Fruit fly (Drosophila melanogaster) whole organism, embryonic: ENCODE data around the gene CG33631.

ENCODE experiments used
- Atf6 ChIP-seq: fragments of 200-800 bp; sonication (Bioruptor generic); IDR thresholded peaks from 2 replicates; pipeline ENCODE4 v1.3.6; 2022; ENCODE audit warnings: missing biosample characterization, missing genetic modification characterization
- BEAF-32 ChIP-seq: fragments of 200-800 bp; sonication (Bioruptor generic); optimal IDR thresholded peaks from 3 replicates; lab custom pipeline; 2017; ENCODE audit warnings: missing biosample characterization, missing genetic modification characterization, mild to moderate bottlenecking, moderate library complexity, missing genetic modification reagents
- BtbVII ChIP-seq: fragments of 200-800 bp; sonication (Bioruptor generic); optimal IDR thresholded peaks from 3 replicates; lab custom pipeline; 2017; ENCODE audit warnings: missing biosample characterization, mild to moderate bottlenecking, missing genetic modification characterization
- C15 ChIP-seq: fragments of 200-800 bp; sonication (Bioruptor generic); IDR thresholded peaks from 3 replicates; pipeline ENCODE4 v1.3.6; 2022; ENCODE audit warnings: missing biosample characterization, missing genetic modification characterization
- CG10431 ChIP-seq: fragments of 200-800 bp; sonication (Bioruptor generic); optimal IDR thresholded peaks from 3 replicates; lab custom pipeline; 2018; ENCODE audit warnings: missing biosample characterization, mild to moderate bottlenecking, missing genetic modification characterization
- CG11093 ChIP-seq: fragments of 200-800 bp; sonication (Bioruptor generic); IDR thresholded peaks from 3 replicates; pipeline ENCODE4 v1.3.6; 2022; ENCODE audit warnings: missing biosample characterization, missing genetic modification characterization
- CG12071 ChIP-seq: fragments of 200-800 bp; sonication (Bioruptor generic); optimal IDR thresholded peaks from 3 replicates; lab custom pipeline; 2018; ENCODE audit warnings: missing biosample characterization, mild to moderate bottlenecking, missing genetic modification characterization
- CG15269 ChIP-seq: fragments of 200-800 bp; sonication (Bioruptor generic); optimal IDR thresholded peaks from 2 replicates; lab custom pipeline; 2018; ENCODE audit warnings: missing biosample characterization, mild to moderate bottlenecking, missing genetic modification characterization, moderate library complexity
- CG1529 ChIP-seq: fragments of 200-800 bp; sonication (Bioruptor generic); optimal IDR thresholded peaks from 3 replicates; lab custom pipeline; 2018; ENCODE audit warnings: missing biosample characterization, missing genetic modification characterization
- CG18599 ChIP-seq: fragments of 200-800 bp; sonication (Bioruptor generic); optimal IDR thresholded peaks from 3 replicates; lab custom pipeline; 2017; ENCODE audit warnings: missing biosample characterization, missing genetic modification characterization, mild to moderate bottlenecking, moderate library complexity, missing genetic modification reagents
- CG18619 ChIP-seq: fragments of 200-800 bp; sonication (Bioruptor generic); optimal IDR thresholded peaks from 3 replicates; lab custom pipeline; 2017; ENCODE audit warnings: missing biosample characterization, mild to moderate bottlenecking, missing genetic modification characterization
- CG3163 ChIP-seq: fragments of 200-800 bp; sonication (Bioruptor generic); optimal IDR thresholded peaks from 3 replicates; lab custom pipeline; 2016; ENCODE audit warnings: missing biosample characterization, missing genetic modification characterization
- CG32772 ChIP-seq: fragments of 200-800 bp; sonication (Bioruptor generic); IDR thresholded peaks from 2 replicates; pipeline ENCODE4 v1.3.6; 2022; ENCODE audit warnings: missing biosample characterization, missing genetic modification characterization
- CG33557 ChIP-seq: fragments of 200-800 bp; sonication (Bioruptor generic); optimal IDR thresholded peaks from 2 replicates; lab custom pipeline; 2019; ENCODE audit warnings: missing biosample characterization, mild to moderate bottlenecking, missing genetic modification characterization, moderate library complexity
- CG3726 ChIP-seq: fragments of 200-800 bp; sonication (Bioruptor generic); IDR thresholded peaks from 3 replicates; pipeline ENCODE4, ENCODE4 v1.3.6; 2022; ENCODE audit warnings: missing biosample characterization, missing genetic modification characterization
- CG3838 ChIP-seq: fragments of 200-800 bp; sonication (Bioruptor generic); optimal IDR thresholded peaks from 3 replicates; lab custom pipeline; 2016; ENCODE audit warnings: missing biosample characterization, missing genetic modification characterization
- CG42726 ChIP-seq: fragments of 200-800 bp; sonication (Bioruptor generic); IDR thresholded peaks from 2 replicates; pipeline ENCODE4 v1.3.6; 2022; ENCODE audit warnings: missing biosample characterization, missing genetic modification characterization; ENCODE audit not compliant: partially characterized antibody
- CG4282 ChIP-seq: fragments of 200-800 bp; sonication (Bioruptor generic); optimal IDR thresholded peaks from 2 replicates; lab custom pipeline; 2016; ENCODE audit warnings: missing biosample characterization, missing genetic modification characterization
- CG4328 ChIP-seq: fragments of 200-800 bp; sonication (Bioruptor generic); optimal IDR thresholded peaks from 3 replicates; lab custom pipeline; 2017; ENCODE audit warnings: missing biosample characterization, missing genetic modification reagents, missing genetic modification characterization
- CG4360 ChIP-seq: fragments of 200-800 bp; sonication (Bioruptor generic); IDR thresholded peaks from 2 replicates; pipeline ENCODE4 v1.3.6; 2022; ENCODE audit warnings: missing biosample characterization, missing genetic modification characterization
- CG4730 ChIP-seq: fragments of 200-800 bp; sonication (Bioruptor generic); IDR thresholded peaks from 2 replicates; pipeline ENCODE4 v1.3.6; 2022; ENCODE audit warnings: missing biosample characterization, missing genetic modification characterization
- CG8089 ChIP-seq: fragments of 200-800 bp; sonication (Bioruptor generic); optimal IDR thresholded peaks from 3 replicates; lab custom pipeline; 2016; ENCODE audit warnings: missing biosample characterization, missing genetic modification characterization
- CG8388 ChIP-seq: fragments of 200-800 bp; sonication (Bioruptor generic); optimal IDR thresholded peaks from 2 replicates; lab custom pipeline; 2019; ENCODE audit warnings: missing biosample characterization, mild to moderate bottlenecking, missing genetic modification characterization, moderate library complexity
- Dip3 ChIP-seq: fragments of 200-800 bp; sonication (Bioruptor generic); optimal IDR thresholded peaks from 3 replicates; lab custom pipeline; 2016; ENCODE audit warnings: missing biosample characterization, missing genetic modification characterization
- ERR ChIP-seq: fragments of 200-800 bp; sonication (Bioruptor generic); optimal IDR thresholded peaks from 2 replicates; lab custom pipeline; 2016; ENCODE audit warnings: missing biosample characterization, missing genetic modification characterization
- Hr39 ChIP-seq: fragments of >200 bp; optimal IDR thresholded peaks from 2 replicates; lab custom pipeline; 2017
- Lhr ChIP-seq: fragments of 200-800 bp; sonication (Bioruptor generic); optimal IDR thresholded peaks from 3 replicates; lab custom pipeline; 2017; ENCODE audit warnings: mild to moderate bottlenecking, missing biosample characterization, missing genetic modification reagents, missing genetic modification characterization
- Lim3 ChIP-seq: fragments of 200-800 bp; sonication (Bioruptor generic); IDR thresholded peaks from 2 replicates; pipeline ENCODE4 v1.3.6; 2022; ENCODE audit warnings: missing biosample characterization, missing genetic modification characterization
- Mrtf ChIP-seq: fragments of 200-800 bp; sonication (Bioruptor generic); IDR thresholded peaks from 3 replicates; pipeline ENCODE4 v1.3.6; 2022; ENCODE audit warnings: missing biosample characterization, missing genetic modification characterization
- Oaz ChIP-seq: fragments of 200-800 bp; sonication (Bioruptor generic); IDR thresholded peaks from 2 replicates; pipeline ENCODE4 v1.3.6; 2022; ENCODE audit warnings: missing biosample characterization, missing genetic modification characterization
- TFAM ChIP-seq: fragments of 200-800 bp; sonication (Bioruptor generic); optimal IDR thresholded peaks from 2 replicates; lab custom pipeline; 2017; ENCODE audit warnings: missing biosample characterization, missing genetic modification characterization, inconsistent platforms
- ato ChIP-seq: fragments of 200-800 bp; sonication (Bioruptor generic); IDR thresholded peaks from 2 replicates; pipeline ENCODE4 v1.3.6; 2022; ENCODE audit warnings: missing biosample characterization, missing genetic modification characterization; ENCODE audit not compliant: partially characterized antibody
- bab2 ChIP-seq: fragments of 200-800 bp; sonication (Bioruptor generic); optimal IDR thresholded peaks from 2 replicates; lab custom pipeline; 2016; ENCODE audit warnings: missing biosample characterization, missing genetic modification characterization
- chinmo ChIP-seq: fragments of 200-800 bp; sonication (Bioruptor generic); IDR thresholded peaks from 4 replicates; pipeline ENCODE4 v1.3.6; 2022; ENCODE audit warnings: missing biosample characterization, missing genetic modification characterization; ENCODE audit not compliant: partially characterized antibody
- crc ChIP-seq: fragments of 200-800 bp; sonication (Bioruptor generic); optimal IDR thresholded peaks from 2 replicates; lab custom pipeline; 2016; ENCODE audit warnings: missing biosample characterization, missing genetic modification characterization
- da ChIP-seq: fragments of 200-800 bp; sonication (Bioruptor generic); optimal IDR thresholded peaks from 2 replicates; lab custom pipeline; 2016; ENCODE audit warnings: missing biosample characterization, missing genetic modification characterization
- dan ChIP-seq: fragments of 200-800 bp; sonication (Bioruptor generic); IDR thresholded peaks from 2 replicates; pipeline ENCODE4 v1.3.6; 2022; ENCODE audit warnings: missing biosample characterization, missing genetic modification characterization
- grau ChIP-seq: fragments of 200-800 bp; optimal IDR thresholded peaks from 3 replicates; lab custom pipeline; 2019; ENCODE audit warnings: missing biosample characterization, mild to moderate bottlenecking, missing genetic modification characterization, moderate library complexity
- hb ChIP-seq: fragments of 200-800 bp; sonication (Bioruptor generic); IDR thresholded peaks from 3 replicates; pipeline ENCODE4 v1.3.6; 2022; ENCODE audit warnings: missing biosample characterization, missing genetic modification characterization; ENCODE audit not compliant: partially characterized antibody
- hbn ChIP-seq: fragments of 200-800 bp; sonication (Bioruptor generic); IDR thresholded peaks from 2 replicates; pipeline ENCODE4 v1.3.6; 2022; ENCODE audit warnings: missing biosample characterization, missing genetic modification characterization; ENCODE audit not compliant: partially characterized antibody
- kah ChIP-seq: fragments of 200-800 bp; sonication (Bioruptor generic); optimal IDR thresholded peaks from 2 replicates; lab custom pipeline; 2018; ENCODE audit warnings: missing biosample characterization, mild to moderate bottlenecking, missing genetic modification characterization
- klu ChIP-seq: fragments of 200-800 bp; sonication (Bioruptor generic); IDR thresholded peaks from 2 replicates; pipeline ENCODE4 v1.3.6; 2022; ENCODE audit warnings: missing biosample characterization, missing genetic modification characterization
- lmd ChIP-seq: fragments of 200-800 bp; sonication (Bioruptor generic); IDR thresholded peaks from 2 replicates; pipeline ENCODE4 v1.3.6; 2022; ENCODE audit warnings: missing biosample characterization, missing genetic modification characterization
- maf-S ChIP-seq: fragments of 200-800 bp; sonication (Bioruptor generic); optimal IDR thresholded peaks from 2 replicates; lab custom pipeline; 2016; ENCODE audit warnings: missing biosample characterization, missing genetic modification characterization
- nom ChIP-seq: fragments of 200-800 bp; sonication (Bioruptor generic); optimal IDR thresholded peaks from 2 replicates; lab custom pipeline; 2017; ENCODE audit warnings: missing biosample characterization, missing genetic modification characterization, mild to moderate bottlenecking, moderate library complexity, missing genetic modification reagents
- otp ChIP-seq: fragments of 200-800 bp; sonication (Bioruptor generic); IDR thresholded peaks from 3 replicates; pipeline ENCODE4, ENCODE4 v1.3.6; 2022; ENCODE audit warnings: missing biosample characterization, missing genetic modification characterization
- scrt ChIP-seq: fragments of 200-800 bp; sonication (Bioruptor generic); optimal IDR thresholded peaks from 2 replicates; lab custom pipeline; 2018; ENCODE audit warnings: missing biosample characterization, mild to moderate bottlenecking, missing genetic modification characterization, moderate library complexity
- sens-2 ChIP-seq: fragments of 200-800 bp; sonication (Bioruptor generic); IDR thresholded peaks from 2 replicates; pipeline ENCODE4 v1.3.6; 2022; ENCODE audit warnings: missing biosample characterization, missing genetic modification characterization
- slbo ChIP-seq: fragments of 200-800 bp; sonication (Bioruptor generic); IDR thresholded peaks from 2 replicates; pipeline ENCODE4 v1.3.6; 2022; ENCODE audit warnings: missing biosample characterization, missing genetic modification characterization
- stc ChIP-seq: fragments of 200-800 bp; sonication (Bioruptor generic); IDR thresholded peaks from 2 replicates; pipeline ENCODE4 v1.3.6; 2022; ENCODE audit warnings: missing biosample characterization, missing genetic modification characterization
- tin ChIP-seq: fragments of 200-800 bp; sonication (Bioruptor generic); optimal IDR thresholded peaks from 3 replicates; lab custom pipeline; 2016; ENCODE audit warnings: missing biosample characterization, missing genetic modification characterization
- yki ChIP-seq: fragments of >200 bp; optimal IDR thresholded peaks from 3 replicates; lab custom pipeline; 2018

Gene CG33631

DNA sequence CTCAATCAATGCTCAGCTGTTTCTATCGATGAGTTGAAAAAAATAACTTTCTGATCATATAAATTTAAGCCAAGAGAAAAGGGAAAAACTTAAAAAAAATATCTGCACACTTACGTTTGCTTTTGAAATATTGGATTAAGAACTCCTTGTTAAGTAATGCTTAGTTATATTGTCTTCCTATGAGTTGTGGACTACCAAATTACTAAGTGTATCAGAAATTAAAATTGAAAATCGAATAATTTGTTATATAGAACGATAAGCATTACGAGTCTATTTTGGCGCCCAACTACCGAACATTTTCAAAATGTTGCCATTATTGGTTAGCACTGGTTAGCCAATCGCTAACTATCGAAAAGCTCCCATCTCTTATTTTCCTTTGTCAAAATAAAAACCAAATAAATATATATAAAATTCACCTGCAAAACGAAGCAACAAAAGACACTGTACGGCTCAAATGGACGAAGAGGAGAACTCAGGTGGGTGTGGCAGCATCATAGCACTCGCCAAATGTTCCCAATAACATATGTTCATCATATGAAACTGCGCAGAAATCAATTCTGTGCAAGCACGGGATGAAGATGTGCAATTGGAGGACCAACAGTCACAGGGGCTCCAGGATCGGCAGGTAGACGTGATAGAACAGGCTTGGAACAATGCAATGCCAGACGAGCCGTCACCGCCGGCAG is 14.8 kb upstream of the CG33631 start, which contains the start of gene ohgt (continued):
- TF ChIP-seq da (GFP tag; lab: Kevin White, UChicago) (no peak), klu (no peak), BtbVII (no peak), bab2 (GFP tag; lab: Kevin White, UChicago) (no peak), crc (GFP tag; lab: Kevin White, UChicago) (no peak), hbn (GFP tag; lab: Robert Waterston, UW) (no peak), Oaz (GFP tag; lab: Robert Waterston, UW) (no peak), stc (GFP tag; lab: Robert Waterston, UW) (no peak), scrt (GFP tag; lab: Kevin White, UChicago) (no peak), nom (no peak), sens-2 (GFP tag; lab: Robert Waterston, UW) (no peak), CG4282 (GFP tag; lab: Kevin White, UChicago) (no peak), kah (GFP tag; lab: Kevin White, UChicago) (no peak), CG3838 (GFP tag; lab: Kevin White, UChicago) (no peak), CG18599 (GFP tag; lab: Kevin White, UChicago) (no peak), CG10431 (GFP tag; lab: Kevin White, UChicago) (no peak), CG15269 (tag; lab: Kevin White, UChicago) (peak; percentile 23), tin (GFP tag; lab: Kevin White, UChicago) (peak; percentile 14), Dip3 (GFP tag; lab: Kevin White, UChicago) (no peak), C15 (GFP tag; lab: Robert Waterston, UW) (no peak), maf-S (GFP tag; lab: Kevin White, UChicago) (no peak), hb (no peak), BEAF-32 (peak; percentile 57), CG12071 (GFP tag; lab: Kevin White, UChicago) (no peak), CG3163 (GFP tag; lab: Kevin White, UChicago) (no peak), lmd (GFP tag; lab: Robert Waterston, UW) (no peak), Mrtf (GFP tag; lab: Robert Waterston, UW) (no peak), dan (GFP tag; lab: Robert Waterston, UW) (no peak), CG32772 (GFP tag; lab: Robert Waterston, UW) (no peak), CG18619 (no peak), CG4730 (GFP tag; lab: Robert Waterston, UW) (no peak), Lim3 (GFP tag; lab: Robert Waterston, UW) (no peak), CG8388 (no peak), CG4328 (peak; percentile 35), TFAM (GFP tag; lab: Kevin White, UChicago) (no peak), CG33557 (no peak), Atf6 (GFP tag; lab: Robert Waterston, UW) (no peak), CG8089 (GFP tag; lab: Kevin White, UChicago) (no peak), Hr39 (lab: Kevin White, UChicago) (no peak), Lhr (GFP tag; lab: Kevin White, UChicago) (peak; percentile 22), CG4360 (GFP tag; lab: Robert Waterston, UW) (no peak), grau (tag; lab: Kevin White, UChicago) (no peak), otp (GFP tag; lab: Robert Waterston, UW) (no peak), CG1529 (GFP tag; lab: Kevin White, UChicago) (no peak), chinmo (GFP tag; lab: Robert Waterston, UW) (no peak), CG42726 (GFP tag; lab: Robert Waterston, UW) (no peak), CG3726 (no peak), ato (0 out of 2 replicates have a peak, but pooled peaks have one; percentile 41), CG11093 (GFP tag; lab: Robert Waterston, UW) (no peak), yki (no peak), slbo (GFP tag; lab: Robert Waterston, UW) (no peak), ERR (GFP tag; lab: Kevin White, UChicago) (no peak)
